Worm (Caenorhabditis elegans) whole organism, L1 larva: ENCODE results near the gene M163.22.
A peak's percentile ranks its signal among the peaks of the same experiment; 100 is the strongest.

Experiments used
- ceh-63 ChIP-seq: fragments of 200-800 bp; sonication (Bioruptor generic); optimal IDR thresholded peaks from 2 replicates; lab custom pipeline; 2018; ENCODE audit warnings: mild to moderate bottlenecking, missing genetic modification characterization, missing compliant biosample characterization
- efl-3 ChIP-seq: fragments of 200-800 bp; sonication (Bioruptor generic); optimal IDR thresholded peaks from 2 replicates; lab custom pipeline; 2018; ENCODE audit warnings: mild to moderate bottlenecking, missing genetic modification characterization, missing compliant biosample characterization
- elt-2 ChIP-seq: sonication (generic microtip); optimal IDR thresholded peaks from 2 replicates; lab custom pipeline; 2016; ENCODE audit warnings: missing genetic modification characterization, mild to moderate bottlenecking, inconsistent platforms, missing compliant biosample characterization, missing genetic modification reagents
- fos-1 ChIP-seq: fragments of 150-350 bp; optimal IDR thresholded peaks from 2 replicates; lab custom pipeline; 2014; ENCODE audit warnings: missing biosample characterization, missing genetic modification characterization
- hlh-17 ChIP-seq: fragments of 200-800 bp; sonication (Bioruptor generic); optimal IDR thresholded peaks from 2 replicates; lab custom pipeline; 2018; ENCODE audit warnings: missing genetic modification characterization, mild to moderate bottlenecking, missing compliant biosample characterization, moderate library complexity, borderline replicate concordance
- nhr-85 ChIP-seq: sonication (generic microtip); peaks from one replicate; lab custom pipeline; 2016; ENCODE audit warnings: missing genetic modification characterization, inconsistent platforms, missing compliant biosample characterization
- unc-30 ChIP-seq: sonication (generic microtip); optimal IDR thresholded peaks from 2 replicates; lab custom pipeline; 2017; ENCODE audit warnings: missing biosample characterization, missing genetic modification characterization
- ztf-11 ChIP-seq, 2 experiments: sonication (generic microtip); optimal IDR thresholded peaks; 2 replicates each; lab custom pipeline; 2016 to 2017; ENCODE audit warnings: missing genetic modification characterization in 2 of 2, missing biosample characterization in 1 of 2, missing compliant biosample characterization in 1 of 2

Gene M163.22

ce11 chrX:14513462-14513861, 47.8 kb downstream of the M163.22 start (continued):
- TF ChIP-seq nhr-85 (no peak), fos-1 (tag; lab: Kevin White, UChicago) (no peak), unc-30 (tag; lab: Kevin White, UChicago) (no peak)

ce11 chrX:14515028-14515427, 49.3 kb downstream of the M163.22 start, which contains the start of gene gcsh-1:
Gene gcsh-1, minus strand, starts transcription at chrX:14515073.
- TF ChIP-seq ceh-63 (GFP tag; lab: Kevin White, UChicago) (no peak), elt-2 (tag; lab: Kevin White, UChicago) (peak; percentile 50), hlh-17 (GFP tag; lab: Kevin White, UChicago) (no peak), ztf-11 (tag; optimal IDR thresholded peaks at IDR 0.05; lab: Kevin White, UChicago) (no peak), efl-3 (no peak)
